Worm (Caenorhabditis elegans): Measurements from ENCODE around the gene nphp-4.

Gene nphp-4

DNA sequence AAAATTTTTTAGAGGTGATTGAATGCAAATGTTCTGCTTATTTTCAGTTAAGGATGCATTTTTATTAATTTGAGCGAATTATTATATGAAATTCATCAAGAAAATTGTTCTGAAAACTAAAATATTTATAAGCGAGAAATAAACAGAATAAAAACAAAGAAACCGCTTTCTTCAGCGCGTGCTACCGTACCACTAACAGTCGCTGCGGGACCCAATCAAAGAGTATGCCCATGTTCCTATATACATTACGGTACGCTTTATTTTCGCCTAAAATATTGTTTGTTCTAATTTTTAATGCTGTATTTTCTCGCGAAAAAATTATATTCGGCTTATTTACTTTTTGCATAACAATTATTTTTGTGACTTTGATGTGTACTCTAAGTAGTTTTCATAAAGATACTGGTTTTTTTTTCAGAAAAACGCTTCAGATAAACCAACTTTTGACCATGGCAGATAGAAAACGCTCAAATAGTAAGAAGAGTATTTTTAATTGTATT is 55.7 kb downstream of the nphp-4 start, which contains the start of gene F55A11.8:
TSS of gene F55A11.8 (plus strand) at position 447 of the 497 bp plus-strand sequence.
- TF ChIP-seq ces-1 (GFP tag; optimal IDR thresholded peaks at IDR 0.05) (no peak), zip-8 (tag; optimal IDR thresholded peaks at IDR 0.05) (no peak), M03D4.4 (tag; optimal IDR thresholded peaks at IDR 0.05) (no peak), nhr-237 (tag; optimal IDR thresholded peaks at IDR 0.05) (no peak), lsy-2 (tag; optimal IDR thresholded peaks at IDR 0.05) (no peak), bed-3 (GFP tag; optimal IDR thresholded peaks at IDR 0.05) (no peak), lin-13 (tag; optimal IDR thresholded peaks at IDR 0.05) (no peak), ztf-11 (tag; optimal IDR thresholded peaks at IDR 0.05) (no peak)

DNA sequence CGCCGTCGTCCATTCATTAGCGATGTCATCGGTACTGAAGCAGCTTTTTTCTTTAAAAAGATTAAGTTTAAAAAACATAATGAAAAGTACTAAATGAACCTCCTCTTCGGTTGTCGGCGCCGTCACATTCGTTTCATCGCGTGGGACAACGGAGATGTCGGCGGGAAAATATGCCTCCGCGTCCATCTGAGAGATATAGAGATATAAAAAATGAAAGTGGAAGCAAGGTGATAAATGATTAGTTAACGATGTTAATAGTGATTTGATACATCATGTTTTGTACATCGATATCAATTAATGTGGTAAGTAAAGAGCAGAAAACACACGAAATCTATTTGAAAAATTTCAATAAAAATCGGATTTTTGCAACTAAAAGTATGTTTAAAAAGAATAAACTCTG is 56.3 kb downstream of the nphp-4 start, which contains the start of gene F55A11.7:
TSS of gene F55A11.7 (minus strand) at position 186 of the 400 bp plus-strand sequence.
- no peak for TF ChIP-seq sem-2 (GFP tag; optimal IDR thresholded peaks at IDR 0.05)
- no peak for TF ChIP-seq sptf-1 (tag; optimal IDR thresholded peaks at IDR 0.05)
- no peak for TF ChIP-seq ztf-11 (tag; optimal IDR thresholded peaks at IDR 0.05)
- TF ChIP-seq ceh-43 (GFP tag; optimal IDR thresholded peaks at IDR 0.05) = no peak

DNA sequence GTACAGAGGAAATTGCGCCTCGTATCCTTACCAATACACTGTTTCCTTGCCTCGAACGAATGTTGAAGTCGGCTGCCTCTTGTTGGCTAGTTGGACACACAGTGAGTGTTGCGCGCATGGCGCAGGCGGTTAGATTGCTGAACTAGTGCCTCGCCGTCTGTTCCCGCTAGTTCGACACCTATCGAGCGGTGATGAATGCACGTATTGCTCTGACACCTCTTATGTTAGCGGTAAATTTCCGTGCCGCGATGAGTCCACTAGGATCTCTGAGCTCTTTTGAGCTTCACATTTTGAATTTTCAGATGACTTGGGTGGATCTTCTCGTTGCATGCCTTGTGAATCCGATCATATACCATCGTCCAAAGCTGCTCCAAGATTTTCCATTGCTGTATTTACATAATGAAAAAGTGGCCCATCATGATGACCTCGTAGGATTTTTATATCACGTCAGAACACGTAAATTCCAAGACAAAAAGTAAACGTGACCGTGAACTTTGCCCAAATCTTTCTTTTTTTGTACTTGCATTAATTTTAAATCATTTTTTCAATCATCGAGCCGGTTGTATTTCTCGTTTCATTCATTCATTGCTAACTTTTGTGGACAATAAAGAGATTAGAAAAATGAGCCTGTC is 60.6 kb downstream of the nphp-4 start, which contains the start of gene F55A11.11:
TSS of gene F55A11.11 (plus strand) at position 341 of the 632 bp plus-strand sequence.
- peak; percentile 28 for TF ChIP-seq lsy-2 (tag; optimal IDR thresholded peaks at IDR 0.05)
- peak; percentile 98 for TF ChIP-seq mls-2 (tag; optimal IDR thresholded peaks at IDR 0.05)
- TF ChIP-seq bed-3 (GFP tag; optimal IDR thresholded peaks at IDR 0.05) = peak; percentile 91
- TF ChIP-seq zip-8 (tag; optimal IDR thresholded peaks at IDR 0.05) = no peak
- peak; percentile 97 for TF ChIP-seq ceh-83 (GFP tag; optimal IDR thresholded peaks at IDR 0.05)
- peak; percentile 99 for TF ChIP-seq drap-1 (GFP tag; optimal IDR thresholded peaks at IDR 0.05)
- peak; percentile 83 for TF ChIP-seq lin-13 (tag; optimal IDR thresholded peaks at IDR 0.05)
- TF ChIP-seq elt-1 (tag; optimal IDR thresholded peaks at IDR 0.05; ENCODE audit: borderline replicate concordance, insufficient read depth) = peak; percentile 17
- TF ChIP-seq nhr-76 (tag; optimal IDR thresholded peaks at IDR 0.05) = no peak
- TF ChIP-seq blmp-1 (tag; optimal IDR thresholded peaks at IDR 0.05) = no peak
- TF ChIP-seq ceh-43 (GFP tag; optimal IDR thresholded peaks at IDR 0.05) = peak; percentile 92
- peak; percentile 41 for TF ChIP-seq nhr-237 (tag; optimal IDR thresholded peaks at IDR 0.05)
- TF ChIP-seq cnd-1 (tag; optimal IDR thresholded peaks at IDR 0.05) = peak; percentile 97
- TF ChIP-seq hlh-1 (tag; optimal IDR thresholded peaks at IDR 0.05) = peak; percentile 60
- TF ChIP-seq unc-62 (GFP tag; optimal IDR thresholded peaks at IDR 0.05) = peak; percentile 73
- peak; percentile 28 for TF ChIP-seq ceh-39 (tag; optimal IDR thresholded peaks at IDR 0.05)
- peak; percentile 97 for TF ChIP-seq M03D4.4 (tag; optimal IDR thresholded peaks at IDR 0.05)
- TF ChIP-seq elt-3 (tag; optimal IDR thresholded peaks at IDR 0.05) = no peak
- peak; percentile 86 for TF ChIP-seq tbx-8 (GFP tag; optimal IDR thresholded peaks at IDR 0.05)
- no peak for TF ChIP-seq nhr-2 (tag; optimal IDR thresholded peaks at IDR 0.05)
- no peak for TF ChIP-seq snpc-4 (tag; optimal IDR thresholded peaks at IDR 0.05)
- TF ChIP-seq flh-1 (GFP tag; optimal IDR thresholded peaks at IDR 0.05) = peak; percentile 90
- peak; percentile 46 for TF ChIP-seq nhr-28 (tag; optimal IDR thresholded peaks at IDR 0.05)
- TF ChIP-seq pha-4 (tag; optimal IDR thresholded peaks at IDR 0.05) = peak; percentile 92
- TF ChIP-seq lin-32 (GFP tag; optimal IDR thresholded peaks at IDR 0.05) = peak; percentile 96
- peak; percentile 57 for TF ChIP-seq mep-1 (tag; optimal IDR thresholded peaks at IDR 0.05)
- TF ChIP-seq nhr-12 (tag; optimal IDR thresholded peaks at IDR 0.05) = peak; percentile 85
- peak; percentile 94 for TF ChIP-seq sem-2 (GFP tag; optimal IDR thresholded peaks at IDR 0.05)
- TF ChIP-seq unc-120 (tag; optimal IDR thresholded peaks at IDR 0.05; ENCODE audit: poor library complexity, severe bottlenecking) = peak; percentile 95
- TF ChIP-seq ham-2 (GFP tag; optimal IDR thresholded peaks at IDR 0.05) = peak; percentile 98
- TF ChIP-seq sptf-1 (tag; optimal IDR thresholded peaks at IDR 0.05) = peak; percentile 98
- TF ChIP-seq ztf-11 (tag; optimal IDR thresholded peaks at IDR 0.05) = peak; percentile 60
- TF ChIP-seq unc-39 (tag; optimal IDR thresholded peaks at IDR 0.05) = peak; percentile 52
- no peak for TF ChIP-seq mab-5 (tag; optimal IDR thresholded peaks at IDR 0.05)
- no peak for TF ChIP-seq ces-1 (GFP tag; optimal IDR thresholded peaks at IDR 0.05)
